Fruit fly (Drosophila melanogaster) whole organism, embryonic: Measurements from ENCODE around the gene Nse4.

Experiments
- B-H1 ChIP-seq: fragments of 200-800 bp; sonication (Bioruptor generic); IDR thresholded peaks from 3 replicates; pipeline ENCODE4 v1.3.6; 2022; ENCODE audit warnings: missing biosample characterization, missing genetic modification characterization
- BEAF-32 ChIP-seq: fragments of 200-800 bp; sonication (Bioruptor generic); optimal IDR thresholded peaks from 3 replicates; lab custom pipeline; 2017; ENCODE audit warnings: missing biosample characterization, missing genetic modification characterization, mild to moderate bottlenecking, moderate library complexity, missing genetic modification reagents
- CG11504 ChIP-seq: fragments of 200-800 bp; sonication (Bioruptor generic); optimal IDR thresholded peaks from 3 replicates; lab custom pipeline; 2019; ENCODE audit warnings: missing biosample characterization, mild to moderate bottlenecking, missing genetic modification characterization, moderate library complexity
- CG12299 ChIP-seq: fragments of 200-800 bp; sonication (Bioruptor generic); optimal IDR thresholded peaks from 2 replicates; lab custom pipeline; 2018; ENCODE audit warnings: missing biosample characterization, mild to moderate bottlenecking, missing genetic modification characterization
- CG12659 ChIP-seq: fragments of 200-800 bp; sonication (Bioruptor generic); optimal IDR thresholded peaks from 3 replicates; lab custom pipeline; 2017; ENCODE audit warnings: mild to moderate bottlenecking, missing biosample characterization, missing genetic modification reagents, missing genetic modification characterization
- CG14710 ChIP-seq: fragments of 200-800 bp; sonication (Bioruptor generic); optimal IDR thresholded peaks from 3 replicates; lab custom pipeline; 2019; ENCODE audit warnings: missing biosample characterization, mild to moderate bottlenecking, missing genetic modification characterization, moderate library complexity
- CG14860 ChIP-seq: fragments of 200-800 bp; sonication (Bioruptor generic); IDR thresholded peaks from 3 replicates; pipeline ENCODE4 v1.3.6; 2022; ENCODE audit warnings: missing biosample characterization, missing genetic modification characterization; ENCODE audit not compliant: partially characterized antibody
- CG15514 ChIP-seq: fragments of 200-800 bp; sonication (Bioruptor generic); optimal IDR thresholded peaks from 3 replicates; lab custom pipeline; 2017; ENCODE audit warnings: missing biosample characterization, missing genetic modification characterization, mild to moderate bottlenecking, moderate library complexity, missing genetic modification reagents
- CG16813 ChIP-seq: fragments of 200-800 bp; sonication (Bioruptor generic); IDR thresholded peaks from 3 replicates; pipeline ENCODE4 v1.3.6; 2022; ENCODE audit warnings: missing biosample characterization, missing genetic modification characterization; ENCODE audit not compliant: partially characterized antibody
- CG17568 ChIP-seq: fragments of 200-800 bp; sonication (Bioruptor generic); optimal IDR thresholded peaks from 2 replicates; lab custom pipeline; 2018; ENCODE audit warnings: missing biosample characterization, mild to moderate bottlenecking, missing genetic modification characterization, moderate library complexity
- CG1792 ChIP-seq: fragments of 200-800 bp; sonication (Bioruptor generic); optimal IDR thresholded peaks from 2 replicates; lab custom pipeline; 2016; ENCODE audit warnings: missing biosample characterization, missing genetic modification characterization
- CG18764 ChIP-seq: fragments of 200-800 bp; sonication (Bioruptor generic); optimal IDR thresholded peaks from 3 replicates; lab custom pipeline; 2016; ENCODE audit warnings: missing biosample characterization, missing genetic modification characterization
- CG2116 ChIP-seq: fragments of 200-800 bp; sonication (Bioruptor generic); optimal IDR thresholded peaks from 3 replicates; lab custom pipeline; 2018; ENCODE audit warnings: missing biosample characterization, mild to moderate bottlenecking, missing genetic modification characterization
- CG2712 ChIP-seq: fragments of 200-800 bp; optimal IDR thresholded peaks from 3 replicates; lab custom pipeline; 2019; ENCODE audit warnings: missing biosample characterization, mild to moderate bottlenecking, missing genetic modification characterization, moderate library complexity
- CG2889 ChIP-seq: fragments of 200-800 bp; sonication (Bioruptor generic); IDR thresholded peaks from 3 replicates; pipeline ENCODE4 v1.3.6; 2022; ENCODE audit warnings: missing biosample characterization, missing genetic modification characterization
- CG30020 ChIP-seq: fragments of 200-800 bp; optimal IDR thresholded peaks from 2 replicates; lab custom pipeline; 2019; ENCODE audit warnings: missing biosample characterization, mild to moderate bottlenecking, missing genetic modification characterization, moderate library complexity
- CG3281 ChIP-seq: fragments of 200-800 bp; sonication (Bioruptor generic); optimal IDR thresholded peaks from 3 replicates; lab custom pipeline; 2017; ENCODE audit warnings: missing biosample characterization, mild to moderate bottlenecking, missing genetic modification characterization
- CG3995 ChIP-seq: fragments of 200-800 bp; sonication (Bioruptor generic); optimal IDR thresholded peaks from 3 replicates; lab custom pipeline; 2016; ENCODE audit warnings: missing biosample characterization, missing genetic modification characterization
- CG43689 ChIP-seq: fragments of 200-800 bp; sonication (Bioruptor generic); IDR thresholded peaks from 2 replicates; pipeline ENCODE4 v1.3.6; 2022; ENCODE audit warnings: missing biosample characterization, missing genetic modification characterization
- CG5180 ChIP-seq: fragments of 200-800 bp; sonication (Bioruptor generic); optimal IDR thresholded peaks from 3 replicates; lab custom pipeline; 2017; ENCODE audit warnings: missing biosample characterization, missing genetic modification characterization, mild to moderate bottlenecking, moderate library complexity, missing genetic modification reagents
- CG8290 ChIP-seq, 3 experiments: fragments of 200-800 bp; sonication (Bioruptor generic); optimal IDR thresholded peaks; 2 replicates each; lab custom pipeline; 2016 to 2019; ENCODE audit warnings: missing biosample characterization in 3 of 3, missing genetic modification characterization in 3 of 3, mild to moderate bottlenecking in 2 of 3, moderate library complexity in 1 of 3
- CG9437 ChIP-seq: fragments of 200-800 bp; sonication (Bioruptor generic); optimal IDR thresholded peaks from 2 replicates; lab custom pipeline; 2018; ENCODE audit warnings: missing biosample characterization, mild to moderate bottlenecking, missing genetic modification characterization
- Doc3 ChIP-seq: fragments of 200-800 bp; sonication (Bioruptor generic); IDR thresholded peaks from 3 replicates; pipeline ENCODE4 v1.3.6; 2022; ENCODE audit warnings: missing biosample characterization, missing genetic modification characterization; ENCODE audit not compliant: partially characterized antibody
- Dp ChIP-seq: fragments of 200-800 bp; sonication (Bioruptor generic); optimal IDR thresholded peaks from 2 replicates; lab custom pipeline; 2018; ENCODE audit warnings: missing biosample characterization, mild to moderate bottlenecking, missing genetic modification characterization, moderate library complexity
- Dref ChIP-seq: fragments of 200-800 bp; sonication (Bioruptor generic); IDR thresholded peaks from 2 replicates; pipeline ENCODE4 v1.3.6; 2022; ENCODE audit warnings: missing biosample characterization, missing genetic modification characterization
- Drgx ChIP-seq: fragments of 200-800 bp; sonication (Bioruptor generic); IDR thresholded peaks from 2 replicates; pipeline ENCODE4 v1.3.6; 2022; ENCODE audit warnings: missing biosample characterization, missing genetic modification characterization
- Hand ChIP-seq: fragments of 200-800 bp; sonication (Bioruptor generic); optimal IDR thresholded peaks from 2 replicates; lab custom pipeline; 2017; ENCODE audit warnings: mild to moderate bottlenecking, missing biosample characterization, missing genetic modification reagents, missing genetic modification characterization
- Hr78 ChIP-seq, 2 experiments: fragments of 200-800 bp in 1 of 2; fragments of >200 bp in 1 of 2; sonication (Bioruptor generic) in 1 of 2; optimal IDR thresholded peaks; 2 replicates each; lab custom pipeline; 2017 to 2019; ENCODE audit warnings: missing biosample characterization in 2 of 2, missing genetic modification characterization in 2 of 2, mild to moderate bottlenecking in 1 of 2, moderate library complexity in 1 of 2
- Lhr ChIP-seq: fragments of 200-800 bp; sonication (Bioruptor generic); optimal IDR thresholded peaks from 3 replicates; lab custom pipeline; 2017; ENCODE audit warnings: mild to moderate bottlenecking, missing biosample characterization, missing genetic modification reagents, missing genetic modification characterization
- Neu2 ChIP-seq: fragments of 200-800 bp; sonication (Bioruptor generic); optimal IDR thresholded peaks from 3 replicates; lab custom pipeline; 2016; ENCODE audit warnings: missing biosample characterization, missing genetic modification characterization, borderline replicate concordance
- Nf-YB ChIP-seq: fragments of 200-800 bp; sonication (Bioruptor generic); optimal IDR thresholded peaks from 3 replicates; lab custom pipeline; 2019; ENCODE audit warnings: missing biosample characterization, mild to moderate bottlenecking, missing genetic modification characterization, moderate library complexity
- Rx ChIP-seq: fragments of 200-800 bp; sonication (Bioruptor generic); IDR thresholded peaks from 2 replicates; pipeline ENCODE4 v1.3.6; 2022; ENCODE audit warnings: missing biosample characterization, missing genetic modification characterization
- Sry-β ChIP-seq: fragments of 200-800 bp; sonication (Bioruptor generic); optimal IDR thresholded peaks from 2 replicates; lab custom pipeline; 2018; ENCODE audit warnings: missing biosample characterization, mild to moderate bottlenecking, missing genetic modification characterization, moderate library complexity
- Sry-δ ChIP-seq: fragments of 200-800 bp; sonication (Bioruptor generic); optimal IDR thresholded peaks from 2 replicates; lab custom pipeline; 2016; ENCODE audit warnings: missing biosample characterization, missing genetic modification characterization
- TFAM ChIP-seq: fragments of 200-800 bp; sonication (Bioruptor generic); optimal IDR thresholded peaks from 2 replicates; lab custom pipeline; 2017; ENCODE audit warnings: missing biosample characterization, missing genetic modification characterization, inconsistent platforms
- Vsx1 ChIP-seq: fragments of 200-800 bp; sonication (Bioruptor generic); optimal IDR thresholded peaks from 2 replicates; lab custom pipeline; 2017; ENCODE audit warnings: missing biosample characterization, mild to moderate bottlenecking, missing genetic modification characterization, missing genetic modification reagents
- bab2 ChIP-seq: fragments of 200-800 bp; sonication (Bioruptor generic); optimal IDR thresholded peaks from 2 replicates; lab custom pipeline; 2016; ENCODE audit warnings: missing biosample characterization, missing genetic modification characterization
- da ChIP-seq: fragments of 200-800 bp; sonication (Bioruptor generic); optimal IDR thresholded peaks from 2 replicates; lab custom pipeline; 2016; ENCODE audit warnings: missing biosample characterization, missing genetic modification characterization
- dmrt11E ChIP-seq: fragments of 200-800 bp; sonication (Bioruptor generic); optimal IDR thresholded peaks from 3 replicates; lab custom pipeline; 2018; ENCODE audit warnings: missing biosample characterization, mild to moderate bottlenecking, missing genetic modification characterization, moderate library complexity
- dmrt99B ChIP-seq: fragments of 200-800 bp; sonication (Bioruptor generic); optimal IDR thresholded peaks from 2 replicates; lab custom pipeline; 2018; ENCODE audit warnings: missing biosample characterization, mild to moderate bottlenecking, missing genetic modification characterization, moderate library complexity
- gem ChIP-seq: fragments of 200-800 bp; sonication (Bioruptor generic); optimal IDR thresholded peaks from 2 replicates; lab custom pipeline; 2019; ENCODE audit warnings: missing biosample characterization, mild to moderate bottlenecking, missing genetic modification characterization, moderate library complexity
- gsb-n ChIP-seq: fragments of 200-800 bp; sonication (Bioruptor generic); optimal IDR thresholded peaks from 3 replicates; lab custom pipeline; 2018; ENCODE audit warnings: missing biosample characterization, mild to moderate bottlenecking, missing genetic modification characterization
- hbn ChIP-seq: fragments of 200-800 bp; sonication (Bioruptor generic); IDR thresholded peaks from 2 replicates; pipeline ENCODE4 v1.3.6; 2022; ENCODE audit warnings: missing biosample characterization, missing genetic modification characterization; ENCODE audit not compliant: partially characterized antibody
- knrl ChIP-seq: fragments of 200-800 bp; sonication (Bioruptor generic); IDR thresholded peaks from 3 replicates; pipeline ENCODE4 v1.3.6; 2022; ENCODE audit warnings: missing biosample characterization, missing genetic modification characterization; ENCODE audit not compliant: partially characterized antibody
- ssp ChIP-seq: fragments of 200-800 bp; sonication (Bioruptor generic); IDR thresholded peaks from 2 replicates; pipeline ENCODE4 v1.3.6; 2022; ENCODE audit warnings: missing biosample characterization, missing genetic modification characterization
- trem ChIP-seq: fragments of 200-800 bp; optimal IDR thresholded peaks from 3 replicates; lab custom pipeline; 2019; ENCODE audit warnings: missing biosample characterization, mild to moderate bottlenecking, missing genetic modification characterization, moderate library complexity
- unc-4 ChIP-seq: fragments of 200-800 bp; sonication (Bioruptor generic); IDR thresholded peaks from 2 replicates; pipeline ENCODE4 v1.3.6; 2022; ENCODE audit warnings: missing biosample characterization, missing genetic modification characterization; ENCODE audit not compliant: partially characterized antibody
- wor ChIP-seq: fragments of 200-800 bp; sonication (Bioruptor generic); IDR thresholded peaks from 2 replicates; pipeline ENCODE4 v1.3.6; 2022; ENCODE audit warnings: missing biosample characterization, missing genetic modification characterization
- zen ChIP-seq: fragments of 200-800 bp; sonication (Bioruptor generic); optimal IDR thresholded peaks from 3 replicates; lab custom pipeline; 2018; ENCODE audit warnings: missing biosample characterization, mild to moderate bottlenecking, missing genetic modification characterization, moderate library complexity

Nse4 gene

dm6 chr2L:10396488-10396824, 42.8 kb upstream of the Nse4 start, which contains the start of gene Cnot4:
Gene Cnot4 (plus strand): TSS chr2L:10396716.
- TF ChIP-seq CG2116 (peak; percentile 97), CG15514 (GFP tag; lab: Kevin White, UChicago) (peak; percentile 25), hbn (GFP tag; lab: Robert Waterston, UW) (no peak), Nf-YB (GFP tag; lab: Kevin White, UChicago) (no peak), Rx (GFP tag; lab: Robert Waterston, UW) (no peak), CG9437 (GFP tag; lab: Kevin White, UChicago) (peak; percentile 35), knrl (GFP tag; lab: Robert Waterston, UW) (peak; percentile 48; the same call in 2 of the 3 replicates), CG17568 (GFP tag; lab: Kevin White, UChicago) (no peak), B-H1 (GFP tag; lab: Robert Waterston, UW) (no peak), CG30020 (tag; lab: Kevin White, UChicago) (peak; percentile 92), Drgx (no peak), Dref (GFP tag; lab: Robert Waterston, UW) (peak; percentile 71), CG2712 (peak; percentile 36), CG14860 (GFP tag; lab: Robert Waterston, UW) (no peak), CG2889 (no peak), Hand (GFP tag; lab: Kevin White, UChicago) (no peak), CG14710 (tag; lab: Kevin White, UChicago) (peak; percentile 63), ssp (GFP tag; lab: Robert Waterston, UW) (no peak), Dp (peak; percentile 1), Sry-β (GFP tag; lab: Kevin White, UChicago) (peak; percentile 78), CG1792 (no peak), CG18764 (GFP tag; lab: Kevin White, UChicago) (no peak), CG12299 (no peak), CG16813 (GFP tag; lab: Robert Waterston, UW) (peak; percentile 46; the same call in 1 of the 3 replicates), unc-4 (GFP tag; lab: Robert Waterston, UW) (0 out of 2 replicates have a peak, but pooled peaks have one; percentile 25), dmrt11E (peak; percentile 36), Lhr (GFP tag; lab: Kevin White, UChicago) (no peak), TFAM (GFP tag; lab: Kevin White, UChicago) (no peak), gem (tag; lab: Kevin White, UChicago) (peak; percentile 24), CG43689 (no peak), CG11504 (tag; lab: Kevin White, UChicago) (no peak), Neu2 (GFP tag; lab: Kevin White, UChicago) (no peak), dmrt99B (no peak), CG8290 (GFP tag; optimal IDR thresholded peaks at IDR 0.05; lab: Kevin White, UChicago) (peak; percentile 10), CG8290 (tag; optimal IDR thresholded peaks at IDR 0.05; lab: Kevin White, UChicago) (no peak), CG5180 (GFP tag; lab: Kevin White, UChicago) (no peak), Doc3 (GFP tag; lab: Robert Waterston, UW) (peak; percentile 38; the same call in 1 of the 3 replicates), CG3281 (GFP tag; lab: Kevin White, UChicago) (no peak), trem (peak; percentile 38), wor (GFP tag; lab: Robert Waterston, UW) (no peak), gsb-n (peak; percentile 44), Vsx1 (GFP tag; lab: Kevin White, UChicago) (no peak), CG3995 (GFP tag; lab: Kevin White, UChicago) (peak; percentile 96), CG12659 (GFP tag; lab: Kevin White, UChicago) (no peak), zen (peak; percentile 16), Hr78 (GFP tag; optimal IDR thresholded peaks at IDR 0.05; lab: Kevin White, UChicago) (no peak), bab2 (GFP tag; lab: Kevin White, UChicago) (no peak), Sry-δ (GFP tag; lab: Kevin White, UChicago) (peak; percentile 61), da (GFP tag; lab: Kevin White, UChicago) (no peak), BEAF-32 (GFP tag; lab: Kevin White, UChicago) (peak; percentile 69)
